Fruit fly (Drosophila melanogaster): ENCODE data around the gene prage.

prage gene

DNA sequence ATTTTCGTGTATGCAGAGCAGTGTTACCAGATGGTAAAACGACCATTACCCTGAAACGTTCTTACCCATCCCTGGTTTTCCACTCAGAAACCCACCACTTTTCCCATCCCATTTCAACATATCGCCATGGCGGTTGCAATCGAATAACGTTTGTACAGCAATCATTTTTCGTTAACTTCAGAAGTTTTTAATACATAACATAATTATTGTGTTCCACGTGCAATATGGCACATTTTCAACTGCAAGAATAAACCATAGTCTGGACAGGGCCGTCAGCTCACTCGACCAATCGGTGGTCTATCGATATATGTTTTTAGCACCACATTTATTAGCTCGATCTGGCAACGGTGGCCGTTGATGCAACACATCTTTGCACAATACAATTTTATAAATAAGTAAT is 116.4 kb downstream of the prage start, which contains the start of the genes trr and mRpL16 (continued):
- no peak for TF ChIP-seq dimm (GFP tag; IDR thresholded peaks at IDR 0.05)
- peak; percentile 14 for TF ChIP-seq CG7271 (tag; optimal IDR thresholded peaks at IDR 0.05)
- no peak for TF ChIP-seq MTF-1 (GFP tag; optimal IDR thresholded peaks at IDR 0.05; ENCODE audit: borderline replicate concordance)
- TF ChIP-seq CG9609 (GFP tag; optimal IDR thresholded peaks at IDR 0.05), result peak; percentile 22
- TF ChIP-seq CG12659 (GFP tag; optimal IDR thresholded peaks at IDR 0.05), result peak; percentile 84
- no peak for TF ChIP-seq CG7372 (GFP tag; IDR thresholded peaks at IDR 0.05)
- TF ChIP-seq ssp (GFP tag; IDR thresholded peaks at IDR 0.05), result peak; percentile 88
- TF ChIP-seq en (GFP tag; optimal IDR thresholded peaks at IDR 0.05), result no peak
- no peak for TF ChIP-seq Eip74EF (GFP tag; optimal IDR thresholded peaks at IDR 0.05)
- TF ChIP-seq jumu (GFP tag; optimal IDR thresholded peaks at IDR 0.05), result peak; percentile 49
- peak in 1 of 2 experiments; percentile 33 for TF ChIP-seq bsh (GFP tag; optimal IDR thresholded peaks at IDR 0.05)
- peak; percentile 12 for TF ChIP-seq CG33213 (GFP tag; optimal IDR thresholded peaks at IDR 0.05)
- no peak for TF ChIP-seq fd64A (GFP tag; optimal IDR thresholded peaks at IDR 0.05)
- peak; percentile 50 for TF ChIP-seq CG9817 (tag; optimal IDR thresholded peaks at IDR 0.05)
- no peak for TF ChIP-seq Bdp1 (GFP tag; optimal IDR thresholded peaks at IDR 0.05)
- TF ChIP-seq tgo (GFP tag; IDR thresholded peaks at IDR 0.05), result 0 out of 3 replicates have a peak, but pooled peaks have one; percentile 17
- TF ChIP-seq CG11247 (GFP tag; IDR thresholded peaks at IDR 0.05), result peak; percentile 35; the same call in 1 of the 2 replicates
- TF ChIP-seq hbn (GFP tag; IDR thresholded peaks at IDR 0.05; ENCODE audit: partially characterized antibody), result peak; percentile 76
- TF ChIP-seq CG43689 (GFP tag; IDR thresholded peaks at IDR 0.05), result no peak
- TF ChIP-seq mam (GFP tag; optimal IDR thresholded peaks at IDR 0.05), result peak; percentile 16
- 0 out of 3 replicates have a peak, but pooled peaks have one; percentile 46 for TF ChIP-seq CG11456 (GFP tag; IDR thresholded peaks at IDR 0.05)
- no peak for TF ChIP-seq CG10431 (GFP tag; optimal IDR thresholded peaks at IDR 0.05)
- peak; percentile 52; the same call in 2 of the 3 replicates for TF ChIP-seq Opbp (GFP tag; IDR thresholded peaks at IDR 0.05; ENCODE audit: partially characterized antibody)
- TF ChIP-seq Fer1 (GFP tag; optimal IDR thresholded peaks at IDR 0.05), result peak; percentile 53
- TF ChIP-seq CG8388 (GFP tag; optimal IDR thresholded peaks at IDR 0.05), result peak; percentile 26
- TF ChIP-seq CG11504 (tag; optimal IDR thresholded peaks at IDR 0.05), result peak; percentile 90
- TF ChIP-seq CG14710 (tag; optimal IDR thresholded peaks at IDR 0.05), result peak; percentile 77
- no peak for TF ChIP-seq ham (GFP tag; IDR thresholded peaks at IDR 0.05)
- no peak for TF ChIP-seq pan (optimal IDR thresholded peaks at IDR 0.05)
- no peak for TF ChIP-seq pan (GFP tag; optimal IDR thresholded peaks at IDR 0.05 in 1 of 2, IDR thresholded peaks at IDR 0.05 in 1 of 2)
- peak; percentile 73 for TF ChIP-seq CG2120 (GFP tag; optimal IDR thresholded peaks at IDR 0.05)
- peak; percentile 70 for TF ChIP-seq amos (GFP tag; IDR thresholded peaks at IDR 0.05; ENCODE audit: partially characterized antibody)
- TF ChIP-seq peb (GFP tag; IDR thresholded peaks at IDR 0.05), result no peak
- no peak for TF ChIP-seq fru (optimal IDR thresholded peaks at IDR 0.05)
- peak; percentile 60 for TF ChIP-seq CG10267 (tag; optimal IDR thresholded peaks at IDR 0.05)
- TF ChIP-seq CG9437 (GFP tag; optimal IDR thresholded peaks at IDR 0.05), result no peak
- peak; percentile 27 for TF ChIP-seq Side (GFP tag; optimal IDR thresholded peaks at IDR 0.05)
- peak; percentile 55; the same call in 1 of the 3 replicates for TF ChIP-seq CG11560 (tag; IDR thresholded peaks at IDR 0.05)
- no peak for TF ChIP-seq fd96Cb (tag; optimal IDR thresholded peaks at IDR 0.05)
- TF ChIP-seq CG14050 (GFP tag; IDR thresholded peaks at IDR 0.05), result no peak
- TF ChIP-seq chinmo (GFP tag; IDR thresholded peaks at IDR 0.05; ENCODE audit: partially characterized antibody), result 0 out of 4 replicates have a peak, but pooled peaks have one; percentile 59
- TF ChIP-seq bab2 (GFP tag; optimal IDR thresholded peaks at IDR 0.05), result peak; percentile 38
- TF ChIP-seq CkIIα-i1 (GFP tag; IDR thresholded peaks at IDR 0.05), result no peak
- no peak for TF ChIP-seq maf-S (GFP tag; optimal IDR thresholded peaks at IDR 0.05)
- TF ChIP-seq CG17359 (tag; optimal IDR thresholded peaks at IDR 0.05), result no peak
- no peak for TF ChIP-seq Hey (tag; optimal IDR thresholded peaks at IDR 0.05)
- no peak for TF ChIP-seq kay (GFP tag; optimal IDR thresholded peaks at IDR 0.05)
- peak; percentile 25 for TF ChIP-seq Dek (tag; optimal IDR thresholded peaks at IDR 0.05)
- peak; percentile 39 for TF ChIP-seq CG12299 (tag; optimal IDR thresholded peaks at IDR 0.05)
- TF ChIP-seq CG7928 (GFP tag; optimal IDR thresholded peaks at IDR 0.05), result peak; percentile 92
- TF ChIP-seq chm (GFP tag; IDR thresholded peaks at IDR 0.05), result no peak

Measured in whole organism, embryonic.